Fruit fly (Drosophila melanogaster) whole organism, embryonic: Measurements from ENCODE around the gene Atg6.

Experiments
- Atf3 ChIP-seq: fragments of 200-800 bp; sonication (Bioruptor generic); optimal IDR thresholded peaks from 3 replicates; lab custom pipeline; 2016; ENCODE audit warnings: missing biosample characterization, missing genetic modification characterization
- CG10147 ChIP-seq: fragments of 200-800 bp; sonication (Bioruptor generic); optimal IDR thresholded peaks from 2 replicates; lab custom pipeline; 2019; ENCODE audit warnings: missing biosample characterization, mild to moderate bottlenecking, missing genetic modification characterization, moderate library complexity
- CG10274 ChIP-seq: fragments of 200-800 bp; sonication (Bioruptor generic); optimal IDR thresholded peaks from 3 replicates; lab custom pipeline; 2017; ENCODE audit warnings: missing biosample characterization, mild to moderate bottlenecking, missing genetic modification characterization
- CG10462 ChIP-seq: fragments of 200-800 bp; sonication (Bioruptor generic); optimal IDR thresholded peaks from 2 replicates; lab custom pipeline; 2016; ENCODE audit warnings: missing biosample characterization, missing genetic modification characterization
- CG10543 ChIP-seq: fragments of 200-800 bp; sonication (Bioruptor generic); optimal IDR thresholded peaks from 3 replicates; lab custom pipeline; 2017; ENCODE audit warnings: missing biosample characterization, mild to moderate bottlenecking, missing genetic modification characterization, moderate library complexity
- CG11247 ChIP-seq: fragments of 200-800 bp; sonication (Bioruptor generic); IDR thresholded peaks from 2 replicates; pipeline ENCODE4 v1.3.6; 2022; ENCODE audit warnings: missing biosample characterization, missing genetic modification characterization
- CG11723 ChIP-seq: fragments of 200-800 bp; sonication (Bioruptor generic); optimal IDR thresholded peaks from 2 replicates; lab custom pipeline; 2017; ENCODE audit warnings: missing biosample characterization, mild to moderate bottlenecking, missing genetic modification characterization
- CG12071 ChIP-seq: fragments of 200-800 bp; sonication (Bioruptor generic); optimal IDR thresholded peaks from 3 replicates; lab custom pipeline; 2018; ENCODE audit warnings: missing biosample characterization, mild to moderate bottlenecking, missing genetic modification characterization
- CG12236 ChIP-seq: fragments of 200-800 bp; sonication (Bioruptor generic); optimal IDR thresholded peaks from 2 replicates; lab custom pipeline; 2016; ENCODE audit warnings: missing biosample characterization, missing genetic modification characterization
- CG12299 ChIP-seq: fragments of 200-800 bp; sonication (Bioruptor generic); optimal IDR thresholded peaks from 2 replicates; lab custom pipeline; 2018; ENCODE audit warnings: missing biosample characterization, mild to moderate bottlenecking, missing genetic modification characterization
- CG12942 ChIP-seq: fragments of 200-800 bp; sonication (Bioruptor generic); optimal IDR thresholded peaks from 3 replicates; lab custom pipeline; 2016; ENCODE audit warnings: missing biosample characterization, missing genetic modification characterization
- CG13296 ChIP-seq: fragments of 200-800 bp; sonication (Bioruptor generic); optimal IDR thresholded peaks from 3 replicates; lab custom pipeline; 2018; ENCODE audit warnings: missing biosample characterization, mild to moderate bottlenecking, missing genetic modification characterization
- CG15479 ChIP-seq: fragments of 200-800 bp; sonication (Bioruptor generic); optimal IDR thresholded peaks from 3 replicates; lab custom pipeline; 2019; ENCODE audit warnings: missing biosample characterization, mild to moderate bottlenecking, missing genetic modification characterization, moderate library complexity
- CG16863 ChIP-seq: fragments of 200-800 bp; sonication (Bioruptor generic); optimal IDR thresholded peaks from 3 replicates; lab custom pipeline; 2016; ENCODE audit warnings: missing biosample characterization, missing genetic modification characterization
- CG18476 ChIP-seq: fragments of 200-800 bp; sonication (Bioruptor generic); optimal IDR thresholded peaks from 2 replicates; lab custom pipeline; 2016; ENCODE audit warnings: missing biosample characterization, mild to moderate bottlenecking, missing genetic modification characterization
- CG2889 ChIP-seq: fragments of 200-800 bp; sonication (Bioruptor generic); IDR thresholded peaks from 3 replicates; pipeline ENCODE4 v1.3.6; 2022; ENCODE audit warnings: missing biosample characterization, missing genetic modification characterization
- CG30403 ChIP-seq: fragments of 200-800 bp; sonication (Bioruptor generic); optimal IDR thresholded peaks from 3 replicates; lab custom pipeline; 2016; ENCODE audit warnings: missing biosample characterization, missing genetic modification characterization
- CG32772 ChIP-seq: fragments of 200-800 bp; sonication (Bioruptor generic); IDR thresholded peaks from 2 replicates; pipeline ENCODE4 v1.3.6; 2022; ENCODE audit warnings: missing biosample characterization, missing genetic modification characterization
- CG3726 ChIP-seq: fragments of 200-800 bp; sonication (Bioruptor generic); IDR thresholded peaks from 3 replicates; pipeline ENCODE4, ENCODE4 v1.3.6; 2022; ENCODE audit warnings: missing biosample characterization, missing genetic modification characterization
- CG6791 ChIP-seq: fragments of 200-800 bp; sonication (Bioruptor generic); IDR thresholded peaks from 3 replicates; pipeline ENCODE4 v1.3.6; 2022; ENCODE audit warnings: missing biosample characterization, missing genetic modification characterization; ENCODE audit not compliant: partially characterized antibody
- CG9437 ChIP-seq: fragments of 200-800 bp; sonication (Bioruptor generic); optimal IDR thresholded peaks from 2 replicates; lab custom pipeline; 2018; ENCODE audit warnings: missing biosample characterization, mild to moderate bottlenecking, missing genetic modification characterization
- CG9932 ChIP-seq: fragments of 200-800 bp; sonication (Bioruptor generic); IDR thresholded peaks from 2 replicates; pipeline ENCODE4 v1.3.6; 2022; ENCODE audit warnings: missing biosample characterization, missing genetic modification characterization
- CHES-1-like ChIP-seq: fragments of 200-800 bp; sonication (Bioruptor generic); optimal IDR thresholded peaks from 2 replicates; lab custom pipeline; 2016; ENCODE audit warnings: missing biosample characterization, missing genetic modification characterization
- D19A ChIP-seq: fragments of 200-800 bp; optimal IDR thresholded peaks from 3 replicates; lab custom pipeline; 2019; ENCODE audit warnings: missing biosample characterization, mild to moderate bottlenecking, missing genetic modification characterization, moderate library complexity
- HHEX ChIP-seq: fragments of 200-800 bp; sonication (Bioruptor generic); optimal IDR thresholded peaks from 3 replicates; lab custom pipeline; 2017; ENCODE audit warnings: missing biosample characterization, mild to moderate bottlenecking, missing genetic modification characterization, missing genetic modification reagents
- HLHmδ ChIP-seq: fragments of 200-800 bp; sonication (Bioruptor generic); optimal IDR thresholded peaks from 2 replicates; lab custom pipeline; 2018; ENCODE audit warnings: missing biosample characterization, mild to moderate bottlenecking, missing genetic modification characterization, moderate library complexity
- Meics ChIP-seq: fragments of 200-800 bp; sonication (Bioruptor generic); optimal IDR thresholded peaks from 2 replicates; lab custom pipeline; 2017; ENCODE audit warnings: missing biosample characterization, mild to moderate bottlenecking, missing genetic modification characterization
- PHDP ChIP-seq: fragments of 200-800 bp; sonication (Bioruptor generic); optimal IDR thresholded peaks from 3 replicates; lab custom pipeline; 2018; ENCODE audit warnings: missing biosample characterization, mild to moderate bottlenecking, missing genetic modification characterization, moderate library complexity
- Tbp ChIP-seq: fragments of >200 bp; optimal IDR thresholded peaks from 2 replicates; lab custom pipeline; 2018; ENCODE audit warnings: missing biosample characterization, missing genetic modification characterization
- Xbp1 ChIP-seq: fragments of 200-800 bp; sonication (Bioruptor generic); optimal IDR thresholded peaks from 3 replicates; lab custom pipeline; 2016; ENCODE audit warnings: missing biosample characterization, mild to moderate bottlenecking, missing genetic modification characterization
- ab ChIP-seq: fragments of 200-800 bp; sonication (Bioruptor generic); optimal IDR thresholded peaks from 2 replicates; lab custom pipeline; 2016; ENCODE audit warnings: missing biosample characterization, missing genetic modification characterization
- bab2 ChIP-seq: fragments of 200-800 bp; sonication (Bioruptor generic); optimal IDR thresholded peaks from 2 replicates; lab custom pipeline; 2016; ENCODE audit warnings: missing biosample characterization, missing genetic modification characterization
- chm ChIP-seq: fragments of 200-800 bp; sonication (Bioruptor generic); IDR thresholded peaks from 2 replicates; pipeline ENCODE4 v1.3.6; 2022; ENCODE audit warnings: missing biosample characterization, missing genetic modification characterization
- dimm ChIP-seq: fragments of 200-800 bp; sonication (Bioruptor generic); IDR thresholded peaks from 2 replicates; pipeline ENCODE4 v1.3.6; 2022; ENCODE audit warnings: missing biosample characterization, missing genetic modification characterization
- exex ChIP-seq: fragments of 200-800 bp; sonication (Bioruptor generic); optimal IDR thresholded peaks from 4 replicates; lab custom pipeline; 2018; ENCODE audit warnings: missing biosample characterization, mild to moderate bottlenecking, missing genetic modification characterization, moderate library complexity
- kay ChIP-seq: fragments of 200-800 bp; sonication (Bioruptor generic); optimal IDR thresholded peaks from 2 replicates; lab custom pipeline; 2016; ENCODE audit warnings: missing biosample characterization, missing genetic modification characterization
- lola ChIP-seq, 3 experiments: fragments of >200 bp in 2 of 3; fragments of 200-800 bp in 1 of 3; sonication (Bioruptor generic) in 1 of 3; optimal IDR thresholded peaks; 2 replicates each; lab custom pipeline; 2017 to 2019; ENCODE audit warnings: missing biosample characterization in 3 of 3, missing genetic modification characterization in 3 of 3, mild to moderate bottlenecking in 1 of 3, moderate library complexity in 1 of 3
- maf-S ChIP-seq: fragments of 200-800 bp; sonication (Bioruptor generic); optimal IDR thresholded peaks from 2 replicates; lab custom pipeline; 2016; ENCODE audit warnings: missing biosample characterization, missing genetic modification characterization
- mld ChIP-seq: fragments of 200-800 bp; sonication (Bioruptor generic); IDR thresholded peaks from 3 replicates; pipeline ENCODE4 v1.3.6; 2022; ENCODE audit warnings: missing biosample characterization, missing genetic modification characterization; ENCODE audit not compliant: partially characterized antibody
- nau ChIP-seq: fragments of 200-800 bp; sonication (Bioruptor generic); optimal IDR thresholded peaks from 3 replicates; lab custom pipeline; 2017; ENCODE audit warnings: missing biosample characterization, mild to moderate bottlenecking, missing genetic modification characterization, missing genetic modification reagents
- nerfin-1 ChIP-seq: fragments of 200-800 bp; sonication (Bioruptor generic); optimal IDR thresholded peaks from 3 replicates; lab custom pipeline; 2019; ENCODE audit warnings: missing biosample characterization, mild to moderate bottlenecking, missing genetic modification characterization, moderate library complexity
- nom ChIP-seq: fragments of 200-800 bp; sonication (Bioruptor generic); optimal IDR thresholded peaks from 2 replicates; lab custom pipeline; 2017; ENCODE audit warnings: missing biosample characterization, missing genetic modification characterization, mild to moderate bottlenecking, moderate library complexity, missing genetic modification reagents
- pita ChIP-seq: fragments of 200-800 bp; sonication (Bioruptor generic); optimal IDR thresholded peaks from 2 replicates; lab custom pipeline; 2017; ENCODE audit warnings: missing biosample characterization, mild to moderate bottlenecking, missing genetic modification characterization
- sna ChIP-seq: fragments of 200-800 bp; sonication (Bioruptor generic); IDR thresholded peaks from 2 replicates; pipeline ENCODE4 v1.3.6; 2022; ENCODE audit warnings: missing biosample characterization, missing genetic modification characterization; ENCODE audit not compliant: partially characterized antibody
- toy ChIP-seq: fragments of 200-800 bp; sonication (Bioruptor generic); IDR thresholded peaks from 2 replicates; pipeline ENCODE4 v1.3.6; 2022; ENCODE audit warnings: missing biosample characterization, missing genetic modification characterization
- trh ChIP-seq: fragments of 200-800 bp; sonication (Bioruptor generic); optimal IDR thresholded peaks from 2 replicates; lab custom pipeline; 2016; ENCODE audit warnings: missing biosample characterization, missing genetic modification characterization
- unc-4 ChIP-seq: fragments of 200-800 bp; sonication (Bioruptor generic); IDR thresholded peaks from 2 replicates; pipeline ENCODE4 v1.3.6; 2022; ENCODE audit warnings: missing biosample characterization, missing genetic modification characterization; ENCODE audit not compliant: partially characterized antibody
- vvl ChIP-seq: fragments of 200-800 bp; sonication (Bioruptor generic); IDR thresholded peaks from 2 replicates; pipeline ENCODE4 v1.3.6; 2022; ENCODE audit warnings: missing biosample characterization, missing genetic modification characterization
- zf30C ChIP-seq: fragments of 200-800 bp; sonication (Bioruptor generic); optimal IDR thresholded peaks from 3 replicates; lab custom pipeline; 2018; ENCODE audit warnings: missing biosample characterization, mild to moderate bottlenecking, missing genetic modification characterization

The Atg6 gene

dm6 chr3R:24051459-24052165 lies 1.0 kb upstream of the Atg6 start (continued):
- TF ChIP-seq HHEX (GFP tag; lab: Kevin White, UChicago) (no peak), bab2 (GFP tag; lab: Kevin White, UChicago) (peak; percentile 3), exex (tag; lab: Kevin White, UChicago) (peak; percentile 52), CG11247 (GFP tag; lab: Robert Waterston, UW) (no peak), toy (no peak), maf-S (no peak), vvl (GFP tag; lab: Robert Waterston, UW) (peak; percentile 29), CG12299 (tag; lab: Kevin White, UChicago) (no peak), CG10543 (GFP tag; lab: Kevin White, UChicago) (peak; percentile 40), CG9437 (GFP tag; lab: Kevin White, UChicago) (no peak), CG13296 (GFP tag; lab: Kevin White, UChicago) (peak; percentile 3), CG3726 (GFP tag; lab: Robert Waterston, UW) (no peak), sna (GFP tag; lab: Robert Waterston, UW) (no peak), unc-4 (GFP tag; lab: Robert Waterston, UW) (0 out of 2 replicates have a peak, but pooled peaks have one; percentile 19), CG10274 (GFP tag; lab: Kevin White, UChicago) (no peak), Xbp1 (GFP tag; lab: Kevin White, UChicago) (no peak), ab (no peak), Tbp (GFP tag; lab: Kevin White, UChicago) (no peak), CG12071 (no peak), CHES-1-like (GFP tag; lab: Kevin White, UChicago) (no peak), nau (GFP tag; lab: Kevin White, UChicago) (peak; percentile 7), Atf3 (GFP tag; lab: Kevin White, UChicago) (no peak), CG18476 (GFP tag; lab: Kevin White, UChicago) (no peak), CG12942 (GFP tag; lab: Kevin White, UChicago) (no peak), nom (GFP tag; lab: Kevin White, UChicago) (no peak)

dm6 chr3R:24047998-24048511 lies 2.5 kb downstream of the Atg6 start, which contains the start of gene Rox8:
TSS of gene Rox8 (minus strand) at chr3R:24048265.
- TF ChIP-seq mld (GFP tag; lab: Robert Waterston, UW) (0 out of 3 replicates have a peak, but pooled peaks have one; percentile 23), pita (GFP tag; lab: Kevin White, UChicago) (no peak), Meics (peak; percentile 44), dimm (GFP tag; lab: Robert Waterston, UW) (no peak), CG9932 (GFP tag; lab: Robert Waterston, UW) (peak; percentile 46), CG10147 (GFP tag; lab: Kevin White, UChicago) (peak; percentile 45), CG16863 (GFP tag; lab: Kevin White, UChicago) (peak; percentile 11), CG12236 (GFP tag; lab: Kevin White, UChicago) (no peak), chm (GFP tag; lab: Robert Waterston, UW) (no peak), kay (GFP tag; lab: Kevin White, UChicago) (peak; percentile 26), CG32772 (no peak), zf30C (GFP tag; lab: Kevin White, UChicago) (no peak), CG15479 (GFP tag; lab: Kevin White, UChicago) (peak; percentile 83), CG11723 (GFP tag; lab: Kevin White, UChicago) (peak; percentile 20), HLHmδ (GFP tag; lab: Kevin White, UChicago) (no peak), D19A (tag; lab: Kevin White, UChicago) (peak; percentile 38), CG10462 (GFP tag; lab: Kevin White, UChicago) (peak; percentile 6), PHDP (tag; lab: Kevin White, UChicago) (peak; percentile 39), lola (GFP tag; optimal IDR thresholded peaks at IDR 0.05; lab: Kevin White, UChicago) (peak in 1 of 3 experiments; percentile 3), nerfin-1 (tag; lab: Kevin White, UChicago) (peak; percentile 54), CG2889 (GFP tag; lab: Robert Waterston, UW) (no peak), trh (GFP tag; lab: Kevin White, UChicago) (no peak), CG6791 (GFP tag; lab: Robert Waterston, UW) (peak; percentile 56; the same call in 2 of the 3 replicates), CG30403 (peak; percentile 60)
